Worm (Caenorhabditis elegans): Measurements from ENCODE around the gene gnrr-4.
A peak's percentile ranks its signal among the peaks of the same experiment; 100 is the strongest.

Gene gnrr-4

DNA sequence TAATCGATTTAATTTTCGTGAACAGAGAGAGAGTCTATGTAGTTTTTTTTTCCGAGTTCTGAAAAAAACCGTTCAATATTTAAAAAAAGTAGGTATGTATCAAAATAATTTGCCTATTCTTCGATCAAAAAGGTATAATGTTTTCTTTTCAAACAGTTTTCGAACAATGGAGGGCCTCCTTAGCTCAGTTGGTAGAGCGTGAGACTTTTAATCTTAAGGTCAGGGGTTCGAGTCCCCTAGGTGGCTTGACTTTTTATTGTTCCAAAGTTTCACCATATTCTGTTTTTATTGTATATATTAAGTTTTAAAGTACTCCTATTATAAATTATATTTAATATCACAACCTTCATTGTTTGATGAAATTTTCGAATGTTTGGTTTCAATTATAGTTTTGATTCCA, 29.6 kb downstream of the gnrr-4 start (continued):
- TF ChIP-seq dpl-1 (GFP tag; optimal IDR thresholded peaks at IDR 0.05) (no peak), snpc-4 (GFP tag; optimal IDR thresholded peaks at IDR 0.05) (peak; percentile 81), snpc-4 (tag; optimal IDR thresholded peaks at IDR 0.05) (peak in 3 of 4 experiments; percentile 59 to 77 (median 76)), F39B2.1 (GFP tag; IDR thresholded peaks at IDR 0.05) (no peak), ztf-3 (GFP tag; optimal IDR thresholded peaks at IDR 0.05) (no peak), repo-1 (tag; optimal IDR thresholded peaks at IDR 0.05) (peak; percentile 48), mes-4 (tag; optimal IDR thresholded peaks at IDR 0.05) (peak; percentile 71), lin-26 (GFP tag; IDR thresholded peaks at IDR 0.05) (peak; percentile 97), rpc-1 (optimal IDR thresholded peaks at IDR 0.05) (peak; percentile 94), rpc-1 (tag; optimal IDR thresholded peaks at IDR 0.05) (peak; percentile 100), F57C9.4 (tag; optimal IDR thresholded peaks at IDR 0.05) (no peak), C17E4.6 (GFP tag; IDR thresholded peaks at IDR 0.05) (no peak), tlf-1 (GFP tag; optimal IDR thresholded peaks at IDR 0.05) (peak; percentile 17), sptf-2 (GFP tag; optimal IDR thresholded peaks at IDR 0.05) (peak; percentile 93), Y95B8A.8 (GFP tag; IDR thresholded peaks at IDR 0.05) (no peak), nfyb-1 (GFP tag; IDR thresholded peaks at IDR 0.05) (peak; percentile 78; the same call in 1 of the 2 replicates), nfya-2 (GFP tag; IDR thresholded peaks at IDR 0.05) (no peak), attf-6 (GFP tag; IDR thresholded peaks at IDR 0.05) (peak; percentile 78; the same call in 1 of the 2 replicates), K11D2.4 (GFP tag; IDR thresholded peaks at IDR 0.05) (no peak), die-1 (tag; optimal IDR thresholded peaks at IDR 0.05) (peak; percentile 95), madf-3 (GFP tag; IDR thresholded peaks at IDR 0.05) (peak; percentile 61; the same call in 1 of the 2 replicates), nhr-80 (tag; optimal IDR thresholded peaks at IDR 0.05) (peak; percentile 19), F33H1.4 (GFP tag; IDR thresholded peaks at IDR 0.05) (no peak), ztf-26 (tag; optimal IDR thresholded peaks at IDR 0.05) (no peak), F57A8.1 (GFP tag; optimal IDR thresholded peaks at IDR 0.05) (peak; percentile 91), Y53F4B.3 (GFP tag; IDR thresholded peaks at IDR 0.05) (peak; percentile 54; the same call in 1 of the 2 replicates), aptf-3 (GFP tag; IDR thresholded peaks at IDR 0.05) (0 out of 2 replicates have a peak, but pooled peaks have one; percentile 18), lag-1 (GFP tag; IDR thresholded peaks at IDR 0.05) (no peak), ztf-18 (tag; optimal IDR thresholded peaks at IDR 0.05) (peak; percentile 80), ceh-58 (GFP tag; IDR thresholded peaks at IDR 0.05) (0 out of 2 replicates have a peak, but pooled peaks have one; percentile 67), hlh-12 (tag; optimal IDR thresholded peaks at IDR 0.05) (peak; percentile 18), F23B12.7 (tag; optimal IDR thresholded peaks at IDR 0.05; ENCODE audit: insufficient read depth) (peak; percentile 65), C06A6.2 (GFP tag; conservative IDR thresholded peaks at IDR 0.05) (no peak), snpc-1.1 (tag; optimal IDR thresholded peaks at IDR 0.05; ENCODE audit: insufficient read depth) (peak; percentile 79), ceh-100 (GFP tag; IDR thresholded peaks at IDR 0.05) (no peak), mxl-1 (tag; optimal IDR thresholded peaks at IDR 0.05) (peak; percentile 96), Y56A3A.18 (GFP tag; IDR thresholded peaks at IDR 0.05) (peak; percentile 73; the same call in 1 of the 2 replicates), ztf-22 (GFP tag; optimal IDR thresholded peaks at IDR 0.05) (no peak), hsf-1 (GFP tag; IDR thresholded peaks at IDR 0.05) (no peak), madf-6 (GFP tag; IDR thresholded peaks at IDR 0.05) (peak; percentile 39; the same call in 1 of the 2 replicates), zim-3 (tag; optimal IDR thresholded peaks at IDR 0.05) (no peak), efl-1 (GFP tag; optimal IDR thresholded peaks at IDR 0.05) (no peak), cebp-1 (GFP tag; IDR thresholded peaks at IDR 0.05) (no peak), cebp-1 (tag; optimal IDR thresholded peaks at IDR 0.05) (peak; percentile 40), chd-7 (tag; optimal IDR thresholded peaks at IDR 0.05) (peak; percentile 29), hrde-1 (tag; optimal IDR thresholded peaks at IDR 0.05; ENCODE audit: borderline replicate concordance) (peak; percentile 76), nhr-27 (tag; optimal IDR thresholded peaks at IDR 0.05) (peak; percentile 36), hmg-1.2 (GFP tag; IDR thresholded peaks at IDR 0.05) (peak; percentile 74), hlh-26 (GFP tag; conservative IDR thresholded peaks at IDR 0.05) (no peak), mcd-1 (GFP tag; IDR thresholded peaks at IDR 0.05) (no peak; the same call in 1 of the 2 replicates)

Data from whole organism, young adult.